Fruit fly (Drosophila melanogaster): ENCODE data around the gene CG13300.

CG13300 gene

DNA sequence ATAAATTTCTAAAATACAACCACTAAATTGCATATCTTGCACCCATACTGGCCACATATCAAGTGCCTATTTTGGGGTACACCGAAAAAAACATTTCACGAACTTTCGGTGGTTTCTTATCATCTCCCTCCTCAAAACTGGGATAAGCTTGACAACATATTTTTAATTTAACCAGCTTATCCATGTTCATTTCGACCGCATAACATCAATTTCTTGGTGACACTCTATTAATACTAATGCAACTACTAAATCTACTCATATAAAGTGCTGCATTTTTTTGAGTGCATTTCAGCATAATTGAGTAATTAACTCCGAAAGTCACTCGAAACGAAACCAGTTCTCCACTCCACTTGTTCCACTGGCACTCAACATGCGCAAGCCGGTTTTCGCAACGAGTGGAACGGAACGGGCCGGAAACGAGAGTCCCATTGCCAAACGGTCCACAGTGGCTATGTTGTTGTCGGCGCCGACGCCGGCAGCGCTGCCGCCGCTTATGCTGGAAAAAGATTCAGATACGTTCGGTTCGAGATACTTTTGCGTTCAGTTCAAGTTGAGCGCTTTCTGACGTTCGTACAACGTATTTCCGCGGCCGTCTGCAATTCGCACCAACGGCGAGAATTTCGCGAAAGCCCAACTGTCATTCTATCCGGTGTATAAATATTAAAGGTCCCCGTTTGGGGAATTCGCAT, 48.0 kb upstream of the CG13300 start, which contains the start of gene CG42747 (continued):
- TF ChIP-seq Vsx1 (GFP tag; optimal IDR thresholded peaks at IDR 0.05) (peak; percentile 65), rib (GFP tag; IDR thresholded peaks at IDR 0.05) (peak; percentile 30; the same call in 1 of the 2 replicates), CG10147 (GFP tag; optimal IDR thresholded peaks at IDR 0.05) (peak; percentile 15), Doc3 (GFP tag; IDR thresholded peaks at IDR 0.05; ENCODE audit: partially characterized antibody) (0 out of 3 replicates have a peak, but pooled peaks have one; percentile 12), CG6175 (GFP tag; IDR thresholded peaks at IDR 0.05) (no peak), run (tag; optimal IDR thresholded peaks at IDR 0.05) (peak; percentile 74), Hmx (GFP tag; optimal IDR thresholded peaks at IDR 0.05) (no peak), Trl (optimal IDR thresholded peaks at IDR 0.05) (no peak), Trl (GFP tag; optimal IDR thresholded peaks at IDR 0.05) (peak; percentile 67), Fer2 (tag; optimal IDR thresholded peaks at IDR 0.05) (no peak), dm (GFP tag; optimal IDR thresholded peaks at IDR 0.05) (peak; percentile 56), pfk (GFP tag; optimal IDR thresholded peaks at IDR 0.05) (peak; percentile 100), stc (GFP tag; IDR thresholded peaks at IDR 0.05) (peak; percentile 80), CG10565 (GFP tag; optimal IDR thresholded peaks at IDR 0.05) (no peak), CG1792 (GFP tag; optimal IDR thresholded peaks at IDR 0.05) (peak; percentile 48), CG3407 (GFP tag; optimal IDR thresholded peaks at IDR 0.05) (peak; percentile 67), CG9609 (GFP tag; optimal IDR thresholded peaks at IDR 0.05) (peak; percentile 77), Chrac-16 (GFP tag; optimal IDR thresholded peaks at IDR 0.05) (peak; percentile 63), CG4404 (GFP tag; IDR thresholded peaks at IDR 0.05) (peak; percentile 20; the same call in 1 of the 2 replicates), wek (GFP tag; optimal IDR thresholded peaks at IDR 0.05) (peak; percentile 51), z (GFP tag; IDR thresholded peaks at IDR 0.05) (peak; percentile 99), disco-r (GFP tag; optimal IDR thresholded peaks at IDR 0.05) (peak; percentile 53), kay (GFP tag; optimal IDR thresholded peaks at IDR 0.05) (no peak), CG1603 (tag; optimal IDR thresholded peaks at IDR 0.05) (peak; percentile 93), CG3847 (GFP tag; IDR thresholded peaks at IDR 0.05) (0 out of 2 replicates have a peak, but pooled peaks have one; percentile 14), CG7928 (GFP tag; optimal IDR thresholded peaks at IDR 0.05) (no peak), klu (GFP tag; IDR thresholded peaks at IDR 0.05) (no peak), CG15011 (GFP tag; optimal IDR thresholded peaks at IDR 0.05) (no peak), eyg (GFP tag; optimal IDR thresholded peaks at IDR 0.05) (peak; percentile 42), CG10267 (tag; optimal IDR thresholded peaks at IDR 0.05) (peak; percentile 83), CG17912 (GFP tag; optimal IDR thresholded peaks at IDR 0.05) (no peak), Ets97D (GFP tag; optimal IDR thresholded peaks at IDR 0.05) (no peak), Dll (GFP tag; IDR thresholded peaks at IDR 0.05; ENCODE audit: partially characterized antibody) (peak; percentile 36; the same call in 1 of the 4 replicates), CG1233 (GFP tag; optimal IDR thresholded peaks at IDR 0.05) (peak; percentile 57), Pdp1 (GFP tag; optimal IDR thresholded peaks at IDR 0.05) (peak in 1 of 2 experiments; percentile 58), B-H1 (GFP tag; IDR thresholded peaks at IDR 0.05) (no peak; the same call in 2 of the 3 replicates), CG15073 (GFP tag; optimal IDR thresholded peaks at IDR 0.05) (no peak), wor (GFP tag; IDR thresholded peaks at IDR 0.05) (peak; percentile 45; the same call in 1 of the 2 replicates), shn (GFP tag; optimal IDR thresholded peaks at IDR 0.05) (peak; percentile 81), CG8281 (tag; optimal IDR thresholded peaks at IDR 0.05) (peak; percentile 41), CG7987 (GFP tag; optimal IDR thresholded peaks at IDR 0.05) (no peak), Sox100B (GFP tag; optimal IDR thresholded peaks at IDR 0.05) (peak; percentile 60), CG30020 (tag; optimal IDR thresholded peaks at IDR 0.05) (no peak), CG16815 (GFP tag; optimal IDR thresholded peaks at IDR 0.05) (peak; percentile 72), fd96Cb (tag; optimal IDR thresholded peaks at IDR 0.05) (peak; percentile 88), Jarid2 (GFP tag; optimal IDR thresholded peaks at IDR 0.05) (peak; percentile 90), trem (tag; optimal IDR thresholded peaks at IDR 0.05) (peak; percentile 81), CG12659 (GFP tag; optimal IDR thresholded peaks at IDR 0.05) (peak; percentile 57), cg (GFP tag; optimal IDR thresholded peaks at IDR 0.05) (no peak), CG8478 (optimal IDR thresholded peaks at IDR 0.05) (no peak)
